Fruit fly (Drosophila melanogaster): ENCODE data around the gene CG17260.

- TF ChIP-seq Dek (tag; optimal IDR thresholded peaks at IDR 0.05) (no peak), CG4424 (GFP tag; optimal IDR thresholded peaks at IDR 0.05) (peak; percentile 27), Lhr (GFP tag; optimal IDR thresholded peaks at IDR 0.05) (no peak), GATAe (GFP tag; conservative IDR thresholded peaks at IDR 0.05) (no peak), Vsx1 (GFP tag; optimal IDR thresholded peaks at IDR 0.05) (no peak), gsb (GFP tag; IDR thresholded peaks at IDR 0.05) (no peak), CG12155 (GFP tag; optimal IDR thresholded peaks at IDR 0.05) (no peak), Sry-δ (GFP tag; optimal IDR thresholded peaks at IDR 0.05) (no peak), CG1602 (GFP tag; optimal IDR thresholded peaks at IDR 0.05) (no peak), CG6791 (GFP tag; IDR thresholded peaks at IDR 0.05; ENCODE audit: partially characterized antibody) (no peak), gcm (GFP tag; optimal IDR thresholded peaks at IDR 0.05) (no peak), CG11085 (GFP tag; IDR thresholded peaks at IDR 0.05) (no peak)
Measured at dm6 chr2L:3012780-3013179, 24.2 kb upstream of the CG17260 start.

Measured in whole organism, embryonic.